Worm (Caenorhabditis elegans) whole organism, late embryonic: ENCODE measurements around the gene gpb-1.

Experiments used
- C38D4.7 ChIP-seq: fragments of 200-800 bp; sonication (Bioruptor generic); optimal IDR thresholded peaks from 2 replicates; lab custom pipeline; 2018; ENCODE audit warnings: mild to moderate bottlenecking, missing genetic modification characterization, moderate library complexity, missing compliant biosample characterization
- F13H6.1 ChIP-seq: sonication (generic microtip); optimal IDR thresholded peaks from 2 replicates; lab custom pipeline; 2016; ENCODE audit warnings: missing genetic modification characterization, missing compliant biosample characterization
- K02D7.2 ChIP-seq: sonication (generic microtip); optimal IDR thresholded peaks from 2 replicates; lab custom pipeline; 2017; ENCODE audit warnings: mild to moderate bottlenecking, missing genetic modification characterization, missing compliant biosample characterization
- K09A11.1 ChIP-seq: sonication (generic microtip); optimal IDR thresholded peaks from 2 replicates; lab custom pipeline; 2017; ENCODE audit warnings: antibody characterized with exemption, mild to moderate bottlenecking, missing genetic modification characterization, missing compliant biosample characterization; ENCODE audit not compliant: insufficient read depth
- Y22D7AL.16 ChIP-seq: sonication (generic microtip); optimal IDR thresholded peaks from 2 replicates; lab custom pipeline; 2016; ENCODE audit warnings: missing genetic modification characterization, missing compliant biosample characterization
- ahr-1 ChIP-seq: sonication (generic microtip); optimal IDR thresholded peaks from 2 replicates; lab custom pipeline; 2016; ENCODE audit warnings: missing genetic modification characterization, missing compliant biosample characterization
- ceh-14 ChIP-seq: sonication (generic microtip); optimal IDR thresholded peaks from 2 replicates; lab custom pipeline; 2016; ENCODE audit warnings: missing genotype, missing genetic modification characterization, missing compliant biosample characterization
- ceh-18 ChIP-seq: sonication (generic microtip); optimal IDR thresholded peaks from 2 replicates; lab custom pipeline; 2016; ENCODE audit warnings: missing genetic modification characterization, missing compliant biosample characterization
- ceh-19 ChIP-seq: fragments of 200-800 bp; sonication (Bioruptor generic); optimal IDR thresholded peaks from 2 replicates; lab custom pipeline; 2018; ENCODE audit warnings: mild to moderate bottlenecking, missing genetic modification characterization, missing compliant biosample characterization
- ceh-24 ChIP-seq: sonication (generic microtip); optimal IDR thresholded peaks from 2 replicates; lab custom pipeline; 2016; ENCODE audit warnings: mild to moderate bottlenecking, missing genetic modification characterization, missing compliant biosample characterization
- ceh-30 ChIP-seq: fragments of 150-350 bp; optimal IDR thresholded peaks from 2 replicates; lab custom pipeline; 2014; ENCODE audit warnings: missing biosample characterization, missing genetic modification characterization
- ceh-31 ChIP-seq: sonication (generic microtip); optimal IDR thresholded peaks from 2 replicates; lab custom pipeline; 2016; ENCODE audit warnings: missing genetic modification characterization, missing compliant biosample characterization
- ceh-34 ChIP-seq: sonication (generic microtip); optimal IDR thresholded peaks from 2 replicates; lab custom pipeline; 2016; ENCODE audit warnings: mild to moderate bottlenecking, missing genetic modification characterization, missing compliant biosample characterization
- ceh-45 ChIP-seq: fragments of 200-800 bp; sonication (Bioruptor generic); IDR thresholded peaks from 2 replicates; pipeline ENCODE4 v1.3.6; 2022; ENCODE audit warnings: missing genetic modification reagents, missing genetic modification characterization, missing compliant biosample characterization
- ceh-48 ChIP-seq: sonication (generic microtip); optimal IDR thresholded peaks from 2 replicates; lab custom pipeline; 2016; ENCODE audit warnings: missing genetic modification characterization, inconsistent platforms, missing compliant biosample characterization
- ceh-9 ChIP-seq: sonication (generic microtip); optimal IDR thresholded peaks from 2 replicates; lab custom pipeline; 2016; ENCODE audit warnings: mild to moderate bottlenecking, missing genetic modification characterization, inconsistent platforms, missing compliant biosample characterization
- che-1 ChIP-seq: sonication (generic microtip); optimal IDR thresholded peaks from 2 replicates; lab custom pipeline; 2016; ENCODE audit warnings: mild to moderate bottlenecking, missing genetic modification characterization, missing compliant biosample characterization
- eyg-1 ChIP-seq: sonication (generic microtip); optimal IDR thresholded peaks from 2 replicates; lab custom pipeline; 2016; ENCODE audit warnings: missing genotype, missing genetic modification characterization, missing compliant biosample characterization
- fax-1 ChIP-seq: sonication (generic microtip); optimal IDR thresholded peaks from 2 replicates; lab custom pipeline; 2016; ENCODE audit warnings: missing genotype, missing genetic modification characterization, missing compliant biosample characterization
- fkh-10 ChIP-seq: fragments of 150-350 bp; optimal IDR thresholded peaks from 2 replicates; lab custom pipeline; 2014; ENCODE audit warnings: missing biosample characterization, missing genetic modification reagents, missing genetic modification characterization
- fkh-6 ChIP-seq: sonication (generic microtip); optimal IDR thresholded peaks from 2 replicates; lab custom pipeline; 2016; ENCODE audit warnings: missing genetic modification characterization, missing compliant biosample characterization
- gmeb-2 ChIP-seq: sonication (generic microtip); optimal IDR thresholded peaks from 2 replicates; lab custom pipeline; 2016; ENCODE audit warnings: missing genetic modification characterization, inconsistent platforms, missing compliant biosample characterization
- hlh-15 ChIP-seq: sonication (generic microtip); optimal IDR thresholded peaks from 2 replicates; lab custom pipeline; 2016; ENCODE audit warnings: missing genetic modification characterization, missing compliant biosample characterization
- hlh-30 ChIP-seq: sonication (generic microtip); optimal IDR thresholded peaks from 2 replicates; lab custom pipeline; 2017; ENCODE audit warnings: antibody characterized with exemption, missing genetic modification characterization, missing compliant biosample characterization; ENCODE audit not compliant: insufficient read depth
- hlh-6 ChIP-seq: sonication (generic microtip); optimal IDR thresholded peaks from 2 replicates; lab custom pipeline; 2016; ENCODE audit warnings: missing genotype, missing genetic modification characterization, missing compliant biosample characterization
- hlh-8 ChIP-seq: sonication (generic microtip); optimal IDR thresholded peaks from 2 replicates; lab custom pipeline; 2016; ENCODE audit warnings: missing genotype, missing genetic modification characterization, missing compliant biosample characterization
- lim-6 ChIP-seq: sonication (generic microtip); optimal IDR thresholded peaks from 2 replicates; lab custom pipeline; 2016; ENCODE audit warnings: missing genetic modification characterization, missing compliant biosample characterization
- lin-11 ChIP-seq: fragments of 200-800 bp; sonication (Bioruptor generic); optimal IDR thresholded peaks from 2 replicates; lab custom pipeline; 2018; ENCODE audit warnings: mild to moderate bottlenecking, missing genetic modification characterization, missing compliant biosample characterization
- nfya-1 ChIP-seq: sonication (generic microtip); optimal IDR thresholded peaks from 2 replicates; lab custom pipeline; 2017; ENCODE audit warnings: missing genetic modification characterization, mild to moderate bottlenecking, missing compliant biosample characterization, antibody characterized with exemption, moderate library complexity
- nhr-11 ChIP-seq: fragments of 150-350 bp; optimal IDR thresholded peaks from 2 replicates; lab custom pipeline; 2014; ENCODE audit warnings: missing biosample characterization, missing genetic modification characterization
- odd-2 ChIP-seq: sonication (generic microtip); optimal IDR thresholded peaks from 2 replicates; lab custom pipeline; 2017; ENCODE audit warnings: antibody characterized with exemption, mild to moderate bottlenecking, missing genetic modification characterization, missing compliant biosample characterization
- pat-9 ChIP-seq: fragments of 200-800 bp; sonication (Bioruptor generic); optimal IDR thresholded peaks from 2 replicates; lab custom pipeline; 2018; ENCODE audit warnings: mild to moderate bottlenecking, missing genetic modification characterization, moderate library complexity, missing compliant biosample characterization
- pha-2 ChIP-seq: sonication (generic microtip); optimal IDR thresholded peaks from 2 replicates; lab custom pipeline; 2017; ENCODE audit warnings: mild to moderate bottlenecking, missing genetic modification characterization, missing compliant biosample characterization
- pqm-1 ChIP-seq: sonication (generic microtip); optimal IDR thresholded peaks from 2 replicates; lab custom pipeline; 2016; ENCODE audit warnings: missing genetic modification characterization, missing compliant biosample characterization
- pros-1 ChIP-seq: fragments of 150-350 bp; optimal IDR thresholded peaks from 2 replicates; lab custom pipeline; 2014; ENCODE audit warnings: missing biosample characterization, missing genetic modification reagents, missing genetic modification characterization
- sox-2 ChIP-seq: fragments of 200-800 bp; sonication (Bioruptor generic); IDR thresholded peaks from 2 replicates; pipeline ENCODE4 v1.3.6; 2022; ENCODE audit warnings: missing genetic modification reagents, missing genetic modification characterization, missing compliant biosample characterization
- syd-9 ChIP-seq: sonication (generic microtip); optimal IDR thresholded peaks from 2 replicates; lab custom pipeline; 2016; ENCODE audit warnings: mild to moderate bottlenecking, missing genetic modification characterization, moderate library complexity, missing compliant biosample characterization
- tbx-2 ChIP-seq: sonication (generic microtip); optimal IDR thresholded peaks from 2 replicates; lab custom pipeline; 2016; ENCODE audit warnings: missing genetic modification characterization, missing compliant biosample characterization
- ttx-3 ChIP-seq: sonication (generic microtip); optimal IDR thresholded peaks from 2 replicates; lab custom pipeline; 2016; ENCODE audit warnings: missing genetic modification reagents, missing genetic modification characterization, missing compliant biosample characterization
- unc-42 ChIP-seq: sonication (generic microtip); optimal IDR thresholded peaks from 2 replicates; lab custom pipeline; 2016; ENCODE audit warnings: missing genotype, missing genetic modification characterization, missing compliant biosample characterization
- unc-55 ChIP-seq: sonication (generic microtip); optimal IDR thresholded peaks from 2 replicates; lab custom pipeline; 2017; ENCODE audit warnings: missing biosample characterization, missing genetic modification reagents, missing genetic modification characterization
- zip-5 ChIP-seq: sonication (generic microtip); optimal IDR thresholded peaks from 2 replicates; lab custom pipeline; 2016; ENCODE audit warnings: missing genetic modification characterization, missing compliant biosample characterization
- ztf-16 ChIP-seq: sonication (generic microtip); optimal IDR thresholded peaks from 2 replicates; lab custom pipeline; 2017; ENCODE audit warnings: missing genetic modification characterization, missing compliant biosample characterization

Gene gpb-1

ce11 chrII:11723904-11724303 is 24.5 kb downstream of the gpb-1 start, which contains the start of gene ldh-1:
Gene ldh-1, plus strand, starts transcription at chrII:11724204.
- TF ChIP-seq C38D4.7 (GFP tag; lab: Kevin White, UChicago) (no peak), ahr-1 (tag; lab: Kevin White, UChicago) (no peak), fkh-10 (GFP tag; lab: Kevin White, UChicago) (no peak), che-1 (tag; lab: Kevin White, UChicago) (no peak), unc-42 (tag; lab: Kevin White, UChicago) (no peak), syd-9 (no peak), hlh-15 (tag; lab: Kevin White, UChicago) (no peak), pha-2 (tag; lab: Kevin White, UChicago) (no peak), tbx-2 (tag; lab: Kevin White, UChicago) (no peak), ttx-3 (tag; lab: Kevin White, UChicago) (no peak), lin-11 (tag; lab: Kevin White, UChicago) (no peak), fax-1 (tag; lab: Kevin White, UChicago) (no peak), nhr-11 (tag; lab: Kevin White, UChicago) (no peak), F13H6.1 (no peak), ceh-14 (tag; lab: Kevin White, UChicago) (no peak), ceh-18 (no peak), lim-6 (tag; lab: Kevin White, UChicago) (no peak), hlh-6 (tag; lab: Kevin White, UChicago) (no peak), ceh-34 (no peak), K02D7.2 (no peak)

DNA sequence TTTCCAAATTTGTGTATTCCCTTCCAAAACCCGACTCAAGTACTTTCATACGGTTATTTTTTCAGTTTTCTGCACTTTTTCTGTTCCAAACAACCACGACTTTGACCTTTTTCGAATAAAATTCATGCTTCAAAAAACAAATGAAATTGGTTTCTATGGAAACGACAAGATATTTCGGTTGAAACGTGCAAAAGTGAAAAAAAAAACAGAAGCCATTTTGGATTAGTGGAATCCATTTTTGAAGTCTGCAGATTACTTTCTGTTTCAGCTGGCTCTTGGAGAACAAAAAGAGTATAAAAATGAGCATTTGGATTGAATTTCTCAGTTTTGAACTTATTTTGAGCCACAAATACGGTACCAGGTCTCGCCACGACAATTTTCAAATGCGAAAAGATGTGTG is 26.2 kb downstream of the gpb-1 start:
- TF ChIP-seq che-1 (tag; lab: Kevin White, UChicago), result no peak
- TF ChIP-seq hlh-6 (tag; lab: Kevin White, UChicago), result no peak
- TF ChIP-seq C38D4.7 (GFP tag; lab: Kevin White, UChicago), result no peak
- TF ChIP-seq nfya-1 (tag; lab: Kevin White, UChicago), result no peak
- TF ChIP-seq odd-2, result no peak
- no peak for TF ChIP-seq ceh-19 (GFP tag; lab: Kevin White, UChicago)
- TF ChIP-seq pat-9 (tag; lab: Kevin White, UChicago), result no peak
- no peak for TF ChIP-seq ceh-9
- no peak for TF ChIP-seq F13H6.1
- no peak for TF ChIP-seq Y22D7AL.16 (tag; lab: Kevin White, UChicago)

ce11 chrII:11721604-11722003 is 26.8 kb downstream of the gpb-1 start:
- TF ChIP-seq ceh-34 (no peak), zip-5 (tag; lab: Kevin White, UChicago) (no peak), hlh-30 (no peak), K09A11.1 (tag; lab: Kevin White, UChicago) (no peak), unc-55 (GFP tag; lab: Kevin White, UChicago) (no peak), pros-1 (no peak), ceh-31 (tag; lab: Kevin White, UChicago) (no peak), ceh-45 (GFP tag; lab: Robert Waterston, UW) (no peak)
- TF ChIP-seq, all 69 proteins: peak for 0

- TF ChIP-seq pqm-1 (tag; lab: Kevin White, UChicago) (no peak), ztf-16 (tag; lab: Kevin White, UChicago) (no peak), ceh-24 (tag; lab: Kevin White, UChicago) (no peak), eyg-1 (tag; lab: Kevin White, UChicago) (no peak), sox-2 (GFP tag; lab: Robert Waterston, UW) (no peak), ceh-30 (tag; lab: Kevin White, UChicago) (no peak), gmeb-2 (tag; lab: Kevin White, UChicago) (no peak), ceh-34 (no peak), tbx-2 (tag; lab: Kevin White, UChicago) (no peak), zip-5 (tag; lab: Kevin White, UChicago) (no peak), odd-2 (no peak), ceh-45 (GFP tag; lab: Robert Waterston, UW) (no peak), ceh-48 (no peak), hlh-8 (tag; lab: Kevin White, UChicago) (no peak), fkh-6 (tag; lab: Kevin White, UChicago) (no peak)
Observed at ce11 chrII:11720819-11721218, 27.6 kb downstream of the gpb-1 start.
